Worm (Caenorhabditis elegans) whole organism, mixed stage, embryonic: ENCODE data around the gene srx-86.
A peak's percentile ranks its signal among the peaks of the same experiment; 100 is the strongest.

Experiments
- M03D4.4 ChIP-seq: sonication (generic microtip); optimal IDR thresholded peaks from 2 replicates; lab custom pipeline; 2017; ENCODE audit warnings: mild to moderate bottlenecking, missing genetic modification characterization, missing compliant biosample characterization
- bed-3 ChIP-seq: fragments of 200-800 bp; sonication (Bioruptor generic); optimal IDR thresholded peaks from 3 replicates; lab custom pipeline; 2018; ENCODE audit warnings: mild to moderate bottlenecking, missing genetic modification characterization, moderate library complexity, missing compliant biosample characterization
- blmp-1 ChIP-seq: fragments of 150-350 bp; optimal IDR thresholded peaks from 2 replicates; lab custom pipeline; 2014; ENCODE audit warnings: missing biosample characterization, missing genetic modification characterization
- ceh-39 ChIP-seq: fragments of 150-350 bp; optimal IDR thresholded peaks from 2 replicates; lab custom pipeline; 2014; ENCODE audit warnings: missing biosample characterization, missing genetic modification characterization
- ceh-43 ChIP-seq: fragments of 200-800 bp; sonication (Bioruptor generic); optimal IDR thresholded peaks from 2 replicates; lab custom pipeline; 2018; ENCODE audit warnings: mild to moderate bottlenecking, missing genetic modification characterization, moderate library complexity, missing compliant biosample characterization
- ceh-83 ChIP-seq: fragments of 200-800 bp; sonication (Bioruptor generic); optimal IDR thresholded peaks from 2 replicates; lab custom pipeline; 2018; ENCODE audit warnings: mild to moderate bottlenecking, missing genetic modification characterization, missing compliant biosample characterization
- ces-1 ChIP-seq: fragments of 150-350 bp; optimal IDR thresholded peaks from 2 replicates; lab custom pipeline; 2014; ENCODE audit warnings: missing biosample characterization, missing genetic modification reagents, missing genetic modification characterization
- cnd-1 ChIP-seq: fragments of 200-800 bp; sonication (Bioruptor generic); optimal IDR thresholded peaks from 2 replicates; lab custom pipeline; 2018; ENCODE audit warnings: mild to moderate bottlenecking, missing genetic modification characterization, missing compliant biosample characterization
- drap-1 ChIP-seq: fragments of 200-800 bp; sonication (Bioruptor generic); optimal IDR thresholded peaks from 3 replicates; lab custom pipeline; 2018; ENCODE audit warnings: mild to moderate bottlenecking, missing genetic modification characterization, missing compliant biosample characterization
- elt-1 ChIP-seq: sonication (generic microtip); optimal IDR thresholded peaks from 2 replicates; lab custom pipeline; 2017; ENCODE audit warnings: missing genetic modification characterization, mild to moderate bottlenecking, missing compliant biosample characterization, antibody characterized with exemption, moderate library complexity, borderline replicate concordance; ENCODE audit not compliant: insufficient read depth
- elt-3 ChIP-seq: fragments of 150-350 bp; optimal IDR thresholded peaks from 2 replicates; lab custom pipeline; 2014; ENCODE audit warnings: missing biosample characterization, missing genetic modification characterization
- flh-1 ChIP-seq: fragments of 200-800 bp; sonication (Bioruptor generic); optimal IDR thresholded peaks from 2 replicates; lab custom pipeline; 2018; ENCODE audit warnings: mild to moderate bottlenecking, missing genetic modification characterization, moderate library complexity, missing compliant biosample characterization
- ham-2 ChIP-seq: fragments of 200-800 bp; sonication (Bioruptor generic); optimal IDR thresholded peaks from 2 replicates; lab custom pipeline; 2018; ENCODE audit warnings: mild to moderate bottlenecking, missing genetic modification characterization, missing compliant biosample characterization
- hlh-1 ChIP-seq: fragments of 150-350 bp; optimal IDR thresholded peaks from 2 replicates; lab custom pipeline; 2014; ENCODE audit warnings: missing biosample characterization, missing genetic modification reagents, missing genetic modification characterization
- lin-13 ChIP-seq: fragments of 150-350 bp; optimal IDR thresholded peaks from 2 replicates; lab custom pipeline; 2014; ENCODE audit warnings: missing biosample characterization, missing genetic modification characterization
- lin-32 ChIP-seq: fragments of 200-800 bp; sonication (Bioruptor generic); optimal IDR thresholded peaks from 2 replicates; lab custom pipeline; 2018; ENCODE audit warnings: mild to moderate bottlenecking, missing genetic modification characterization, missing compliant biosample characterization
- lsy-2 ChIP-seq: fragments of 150-350 bp; optimal IDR thresholded peaks from 2 replicates; lab custom pipeline; 2014; ENCODE audit warnings: missing biosample characterization, missing genetic modification characterization
- mab-5 ChIP-seq: fragments of 150-350 bp; optimal IDR thresholded peaks from 2 replicates; lab custom pipeline; 2014; ENCODE audit warnings: missing biosample characterization, missing genetic modification characterization
- mep-1 ChIP-seq: fragments of 150-350 bp; optimal IDR thresholded peaks from 2 replicates; lab custom pipeline; 2017; ENCODE audit warnings: missing biosample characterization, missing genetic modification reagents, missing genetic modification characterization, inconsistent platforms
- mls-2 ChIP-seq: sonication (generic microtip); optimal IDR thresholded peaks from 2 replicates; lab custom pipeline; 2016; ENCODE audit warnings: mild to moderate bottlenecking, missing genetic modification characterization, moderate library complexity, missing compliant biosample characterization
- nhr-12 ChIP-seq: fragments of 150-350 bp; optimal IDR thresholded peaks from 2 replicates; lab custom pipeline; 2014; ENCODE audit warnings: missing biosample characterization, missing genetic modification characterization
- nhr-2 ChIP-seq: fragments of 150-350 bp; optimal IDR thresholded peaks from 2 replicates; lab custom pipeline; 2014; ENCODE audit warnings: missing biosample characterization, missing genetic modification characterization
- nhr-237 ChIP-seq: fragments of 150-350 bp; optimal IDR thresholded peaks from 2 replicates; lab custom pipeline; 2014; ENCODE audit warnings: missing biosample characterization, missing genetic modification characterization
- nhr-28 ChIP-seq: fragments of 150-350 bp; optimal IDR thresholded peaks from 2 replicates; lab custom pipeline; 2014; ENCODE audit warnings: missing biosample characterization, missing genetic modification characterization
- nhr-76 ChIP-seq: sonication (generic microtip); optimal IDR thresholded peaks from 2 replicates; lab custom pipeline; 2017; ENCODE audit warnings: missing biosample characterization, missing genetic modification characterization
- pha-4 ChIP-seq: fragments of 150-350 bp; optimal IDR thresholded peaks from 2 replicates; lab custom pipeline; 2018; ENCODE audit warnings: missing biosample characterization, missing genetic modification reagents, missing genetic modification characterization
- sem-2 ChIP-seq: fragments of 200-800 bp; sonication (Bioruptor generic); optimal IDR thresholded peaks from 2 replicates; lab custom pipeline; 2018; ENCODE audit warnings: mild to moderate bottlenecking, missing genetic modification characterization, missing compliant biosample characterization
- snpc-4 ChIP-seq: fragments of 150-350 bp; optimal IDR thresholded peaks from 2 replicates; lab custom pipeline; 2014; ENCODE audit warnings: missing biosample characterization, missing genetic modification characterization
- sptf-1 ChIP-seq: sonication (generic microtip); optimal IDR thresholded peaks from 2 replicates; lab custom pipeline; 2017; ENCODE audit warnings: mild to moderate bottlenecking, missing genetic modification characterization, moderate library complexity, missing compliant biosample characterization
- tbx-8 ChIP-seq: fragments of 200-800 bp; sonication (Bioruptor generic); optimal IDR thresholded peaks from 2 replicates; lab custom pipeline; 2018; ENCODE audit warnings: mild to moderate bottlenecking, missing genetic modification characterization, moderate library complexity, missing compliant biosample characterization
- unc-120 ChIP-seq: sonication (generic microtip); optimal IDR thresholded peaks from 2 replicates; lab custom pipeline; 2017; ENCODE audit warnings: missing genetic modification characterization, missing compliant biosample characterization; ENCODE audit not compliant: poor library complexity, severe bottlenecking
- unc-39 ChIP-seq: fragments of 150-350 bp; optimal IDR thresholded peaks from 2 replicates; lab custom pipeline; 2014; ENCODE audit warnings: missing biosample characterization, missing genetic modification characterization
- unc-62 ChIP-seq: fragments of 150-350 bp; optimal IDR thresholded peaks from 2 replicates; lab custom pipeline; 2014; ENCODE audit warnings: missing biosample characterization, missing genetic modification reagents, missing genetic modification characterization
- zip-8 ChIP-seq: fragments of 150-350 bp; optimal IDR thresholded peaks from 2 replicates; lab custom pipeline; 2014; ENCODE audit warnings: missing biosample characterization, missing genetic modification characterization
- ztf-11 ChIP-seq: fragments of 150-350 bp; optimal IDR thresholded peaks from 2 replicates; lab custom pipeline; 2014; ENCODE audit warnings: missing biosample characterization, missing genetic modification characterization

srx-86 gene

ce11 chrV:11531831-11532534, 30.8 kb upstream of the srx-86 start:
- no peak for TF ChIP-seq snpc-4 (tag; lab: Kevin White, UChicago)
- TF ChIP-seq hlh-1 (tag; lab: Kevin White, UChicago) = peak; percentile 96
- peak; percentile 79 for TF ChIP-seq unc-120 (tag; lab: Kevin White, UChicago)
- no peak for TF ChIP-seq elt-1 (tag; lab: Kevin White, UChicago)
- no peak for TF ChIP-seq tbx-8 (GFP tag; lab: Kevin White, UChicago)
- no peak for TF ChIP-seq nhr-76 (tag; lab: Kevin White, UChicago)
- peak; percentile 10 for TF ChIP-seq ceh-83 (GFP tag; lab: Kevin White, UChicago)
- peak; percentile 58 for TF ChIP-seq unc-62 (GFP tag; lab: Kevin White, UChicago)
- TF ChIP-seq nhr-237 (tag; lab: Kevin White, UChicago) = peak; percentile 16
- TF ChIP-seq sptf-1 = peak; percentile 20

- TF ChIP-seq zip-8 = no peak
- no peak for TF ChIP-seq ceh-39 (tag; lab: Kevin White, UChicago)
- no peak for TF ChIP-seq bed-3 (GFP tag; lab: Kevin White, UChicago)
- TF ChIP-seq mab-5 (tag; lab: Kevin White, UChicago) = no peak
- no peak for TF ChIP-seq mep-1 (tag; lab: Kevin White, UChicago)
- no peak for TF ChIP-seq ceh-83 (GFP tag; lab: Kevin White, UChicago)
- no peak for TF ChIP-seq nhr-237 (tag; lab: Kevin White, UChicago)
- no peak for TF ChIP-seq hlh-1 (tag; lab: Kevin White, UChicago)
- no peak for TF ChIP-seq ham-2 (GFP tag; lab: Kevin White, UChicago)
- no peak for TF ChIP-seq flh-1
- TF ChIP-seq nhr-28 (tag; lab: Kevin White, UChicago) = no peak
- TF ChIP-seq blmp-1 (tag; lab: Kevin White, UChicago) = no peak
- no peak for TF ChIP-seq M03D4.4 (tag; lab: Kevin White, UChicago)
- TF ChIP-seq nhr-12 (tag; lab: Kevin White, UChicago) = no peak
- no peak for TF ChIP-seq snpc-4 (tag; lab: Kevin White, UChicago)
- TF ChIP-seq unc-120 (tag; lab: Kevin White, UChicago) = no peak
- no peak for TF ChIP-seq elt-1 (tag; lab: Kevin White, UChicago)
- no peak for TF ChIP-seq ztf-11
These were observed 30.2 kb upstream of the srx-86 start for ce11 chrV:11532535-11532853.

ce11 chrV:11532964-11533363, 29.8 kb upstream of the srx-86 start:
- TF ChIP-seq elt-1 (tag; lab: Kevin White, UChicago) = no peak
- no peak for TF ChIP-seq cnd-1
- TF ChIP-seq ceh-43 (GFP tag; lab: Kevin White, UChicago) = no peak
- no peak for TF ChIP-seq M03D4.4 (tag; lab: Kevin White, UChicago)
- no peak for TF ChIP-seq unc-39 (tag; lab: Kevin White, UChicago)
- no peak for TF ChIP-seq nhr-28 (tag; lab: Kevin White, UChicago)
- TF ChIP-seq nhr-76 (tag; lab: Kevin White, UChicago) = no peak
- TF ChIP-seq sem-2 (GFP tag; lab: Kevin White, UChicago) = no peak
- TF ChIP-seq hlh-1 (tag; lab: Kevin White, UChicago) = no peak
- no peak for TF ChIP-seq drap-1
- no peak for TF ChIP-seq tbx-8 (GFP tag; lab: Kevin White, UChicago)
- TF ChIP-seq nhr-12 (tag; lab: Kevin White, UChicago) = no peak
- TF ChIP-seq unc-120 (tag; lab: Kevin White, UChicago) = no peak
- TF ChIP-seq flh-1 = no peak
- TF ChIP-seq ham-2 (GFP tag; lab: Kevin White, UChicago) = peak; percentile 30
- peak; percentile 14 for TF ChIP-seq sptf-1
- TF ChIP-seq ceh-83 (GFP tag; lab: Kevin White, UChicago) = no peak
- no peak for TF ChIP-seq nhr-2 (tag; lab: Kevin White, UChicago)
- no peak for TF ChIP-seq unc-62 (GFP tag; lab: Kevin White, UChicago)
- TF ChIP-seq blmp-1 (tag; lab: Kevin White, UChicago) = peak; percentile 96
- TF ChIP-seq nhr-237 (tag; lab: Kevin White, UChicago) = no peak
- TF ChIP-seq ces-1 (GFP tag; lab: Kevin White, UChicago) = no peak
- no peak for TF ChIP-seq lin-13
- no peak for TF ChIP-seq bed-3 (GFP tag; lab: Kevin White, UChicago)
- no peak for TF ChIP-seq ceh-39 (tag; lab: Kevin White, UChicago)
- no peak for TF ChIP-seq pha-4
- TF ChIP-seq lsy-2 (tag; lab: Kevin White, UChicago) = no peak
- TF ChIP-seq zip-8 = peak; percentile 30
- TF ChIP-seq lin-32 (GFP tag; lab: Kevin White, UChicago) = no peak
- TF ChIP-seq mab-5 (tag; lab: Kevin White, UChicago) = no peak
- no peak for TF ChIP-seq snpc-4 (tag; lab: Kevin White, UChicago)
- no peak for TF ChIP-seq mls-2 (tag; lab: Kevin White, UChicago)
- TF ChIP-seq mep-1 (tag; lab: Kevin White, UChicago) = no peak
- peak; percentile 11 for TF ChIP-seq elt-3 (tag; lab: Kevin White, UChicago)
- no peak for TF ChIP-seq ztf-11
